Worm (Caenorhabditis elegans) whole organism, early embryonic: Measurements from ENCODE around the gene kin-18.

Experiments used
- B0310.2 ChIP-seq: sonication (generic microtip); optimal IDR thresholded peaks from 2 replicates; lab custom pipeline; 2016; ENCODE audit warnings: mild to moderate bottlenecking, missing genetic modification characterization, missing compliant biosample characterization
- F13C5.2 ChIP-seq: sonication (generic microtip); optimal IDR thresholded peaks from 2 replicates; lab custom pipeline; 2017; ENCODE audit warnings: mild to moderate bottlenecking, missing genetic modification characterization, inconsistent platforms, missing compliant biosample characterization
- aly-1 ChIP-seq: sonication (generic microtip); optimal IDR thresholded peaks from 2 replicates; lab custom pipeline; 2016; ENCODE audit warnings: missing genetic modification characterization, missing compliant biosample characterization
- ama-1 ChIP-seq: fragments of 150-350 bp; optimal IDR thresholded peaks from 2 replicates; lab custom pipeline; 2014
- ets-7 ChIP-seq: sonication (generic microtip); optimal IDR thresholded peaks from 2 replicates; lab custom pipeline; 2016; ENCODE audit warnings: missing genotype, missing genetic modification characterization, missing compliant biosample characterization
- flt-1 ChIP-seq: fragments of 200-800 bp; sonication (Bioruptor generic); IDR thresholded peaks from 2 replicates; pipeline ENCODE4 v1.3.6; 2022; ENCODE audit warnings: missing genetic modification characterization, missing compliant biosample characterization
- hmbx-1 ChIP-seq: sonication (generic microtip); optimal IDR thresholded peaks from 2 replicates; lab custom pipeline; 2016; ENCODE audit warnings: mild to moderate bottlenecking, missing genetic modification characterization, missing compliant biosample characterization
- hnd-1 ChIP-seq: sonication (generic microtip); optimal IDR thresholded peaks from 2 replicates; lab custom pipeline; 2016; ENCODE audit warnings: missing genetic modification characterization, missing compliant biosample characterization
- pes-1 ChIP-seq: fragments of 200-800 bp; sonication (Bioruptor generic); IDR thresholded peaks from 2 replicates; pipeline ENCODE4 v1.3.6; 2022; ENCODE audit warnings: missing genetic modification reagents, missing genetic modification characterization, missing compliant biosample characterization
- tbx-11 ChIP-seq: fragments of 200-800 bp; sonication (Bioruptor generic); IDR thresholded peaks from 2 replicates; pipeline ENCODE4 v1.3.6; 2022; ENCODE audit warnings: missing genetic modification characterization, missing compliant biosample characterization
- tra-4 ChIP-seq: sonication (generic microtip); optimal IDR thresholded peaks from 2 replicates; lab custom pipeline; 2017; ENCODE audit warnings: missing genetic modification characterization, missing compliant biosample characterization

DNA sequence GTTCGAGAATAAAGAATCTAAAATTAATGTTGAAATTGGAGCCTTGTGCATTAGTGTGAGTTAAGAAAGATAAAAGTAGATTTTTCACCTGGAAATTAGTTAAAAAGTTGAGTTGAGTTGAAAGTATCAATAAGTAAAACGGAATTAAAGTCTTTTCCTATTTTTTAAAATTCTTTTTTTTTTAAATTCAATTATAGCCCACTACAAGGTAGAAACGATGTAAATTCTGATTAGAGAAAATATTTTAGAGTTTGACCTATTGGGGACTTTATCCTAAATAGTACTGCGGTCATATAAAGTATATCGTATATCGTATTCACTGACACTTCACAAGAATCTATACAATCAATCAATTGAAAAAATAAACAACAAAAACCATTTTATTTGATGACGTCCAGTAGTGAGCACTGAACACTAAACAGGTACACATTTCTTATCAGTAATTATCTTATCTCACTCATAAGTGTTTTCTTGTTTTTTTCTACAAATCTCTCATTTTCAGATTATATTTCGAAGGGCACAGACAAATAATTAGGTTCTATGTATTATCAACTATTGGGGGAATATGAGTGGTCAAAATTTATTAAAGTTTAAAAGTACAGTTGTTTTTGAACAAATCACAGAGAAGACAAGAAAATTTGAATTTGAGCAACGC lies 30.6 kb upstream of the kin-18 start, which contains the start of gene wht-1:
- TF ChIP-seq pes-1 (GFP tag; lab: Robert Waterston, UW) (no peak), tbx-11 (GFP tag; lab: Robert Waterston, UW) (no peak), ama-1 (no peak), hnd-1 (tag; lab: Kevin White, UChicago) (no peak), B0310.2 (tag; lab: Kevin White, UChicago) (no peak), flt-1 (GFP tag; lab: Robert Waterston, UW) (no peak), tra-4 (no peak), F13C5.2 (tag; lab: Kevin White, UChicago) (no peak), ets-7 (tag; lab: Kevin White, UChicago) (no peak), aly-1 (tag; lab: Kevin White, UChicago) (no peak), hmbx-1 (no peak)
